Fruit fly (Drosophila melanogaster) whole organism, embryonic: ENCODE data around the gene CG13670.

Experiments used
- CG13775 ChIP-seq: fragments of 200-800 bp; sonication (Bioruptor generic); optimal IDR thresholded peaks from 3 replicates; lab custom pipeline; 2017; ENCODE audit warnings: missing biosample characterization, mild to moderate bottlenecking, missing genetic modification characterization
- CG13894 ChIP-seq: fragments of 200-800 bp; sonication (Bioruptor generic); optimal IDR thresholded peaks from 3 replicates; lab custom pipeline; 2018; ENCODE audit warnings: missing biosample characterization, mild to moderate bottlenecking, missing genetic modification characterization, moderate library complexity
- CG14050 ChIP-seq: fragments of 200-800 bp; sonication (Bioruptor generic); IDR thresholded peaks from 3 replicates; pipeline ENCODE4 v1.3.6; 2022; ENCODE audit warnings: missing biosample characterization, missing genetic modification characterization
- CG14441 ChIP-seq: fragments of 200-800 bp; sonication (Bioruptor generic); IDR thresholded peaks from 2 replicates; pipeline ENCODE4 v1.3.6; 2022; ENCODE audit warnings: missing biosample characterization, missing genetic modification characterization
- CG15479 ChIP-seq: fragments of 200-800 bp; sonication (Bioruptor generic); optimal IDR thresholded peaks from 3 replicates; lab custom pipeline; 2019; ENCODE audit warnings: missing biosample characterization, mild to moderate bottlenecking, missing genetic modification characterization, moderate library complexity
- CG16815 ChIP-seq: fragments of 200-800 bp; sonication (Bioruptor generic); optimal IDR thresholded peaks from 3 replicates; lab custom pipeline; 2017; ENCODE audit warnings: missing biosample characterization, mild to moderate bottlenecking, missing genetic modification characterization
- CG16863 ChIP-seq: fragments of 200-800 bp; sonication (Bioruptor generic); optimal IDR thresholded peaks from 3 replicates; lab custom pipeline; 2016; ENCODE audit warnings: missing biosample characterization, missing genetic modification characterization
- CG17359 ChIP-seq: fragments of 200-800 bp; sonication (Bioruptor generic); optimal IDR thresholded peaks from 3 replicates; lab custom pipeline; 2018; ENCODE audit warnings: missing biosample characterization, mild to moderate bottlenecking, missing genetic modification characterization, moderate library complexity
- CG2129 ChIP-seq: fragments of 200-800 bp; sonication (Bioruptor generic); IDR thresholded peaks from 2 replicates; pipeline ENCODE4 v1.3.6; 2022; ENCODE audit warnings: missing biosample characterization, missing genetic modification characterization; ENCODE audit not compliant: partially characterized antibody
- CG32767 ChIP-seq: fragments of 200-800 bp; sonication (Bioruptor generic); IDR thresholded peaks from 2 replicates; pipeline ENCODE4 v1.3.6; 2022; ENCODE audit warnings: missing biosample characterization, missing genetic modification characterization
- CG3838 ChIP-seq: fragments of 200-800 bp; sonication (Bioruptor generic); optimal IDR thresholded peaks from 3 replicates; lab custom pipeline; 2016; ENCODE audit warnings: missing biosample characterization, missing genetic modification characterization
- CG5180 ChIP-seq: fragments of 200-800 bp; sonication (Bioruptor generic); optimal IDR thresholded peaks from 3 replicates; lab custom pipeline; 2017; ENCODE audit warnings: missing biosample characterization, missing genetic modification characterization, mild to moderate bottlenecking, moderate library complexity, missing genetic modification reagents
- CG5953 ChIP-seq: fragments of 200-800 bp; sonication (Bioruptor generic); IDR thresholded peaks from 2 replicates; pipeline ENCODE4 v1.3.6; 2022; ENCODE audit warnings: missing biosample characterization, missing genetic modification characterization
- CG6765 ChIP-seq: fragments of 200-800 bp; sonication (Bioruptor generic); optimal IDR thresholded peaks from 3 replicates; lab custom pipeline; 2017; ENCODE audit warnings: missing biosample characterization, mild to moderate bottlenecking, missing genetic modification characterization
- CG6791 ChIP-seq: fragments of 200-800 bp; sonication (Bioruptor generic); IDR thresholded peaks from 3 replicates; pipeline ENCODE4 v1.3.6; 2022; ENCODE audit warnings: missing biosample characterization, missing genetic modification characterization; ENCODE audit not compliant: partially characterized antibody
- CG7745 ChIP-seq: fragments of 200-800 bp; sonication (Bioruptor generic); optimal IDR thresholded peaks from 2 replicates; lab custom pipeline; 2018; ENCODE audit warnings: missing biosample characterization, mild to moderate bottlenecking, missing genetic modification characterization, moderate library complexity
- CG7839 ChIP-seq: fragments of 200-800 bp; sonication (Bioruptor generic); optimal IDR thresholded peaks from 3 replicates; lab custom pipeline; 2018; ENCODE audit warnings: missing biosample characterization, mild to moderate bottlenecking, missing genetic modification characterization, moderate library complexity
- CG8089 ChIP-seq: fragments of 200-800 bp; sonication (Bioruptor generic); optimal IDR thresholded peaks from 3 replicates; lab custom pipeline; 2016; ENCODE audit warnings: missing biosample characterization, missing genetic modification characterization
- CG9876 ChIP-seq: fragments of 200-800 bp; sonication (Bioruptor generic); optimal IDR thresholded peaks from 2 replicates; lab custom pipeline; 2016; ENCODE audit warnings: missing biosample characterization, missing genetic modification characterization
- CkIIα-i1 ChIP-seq: fragments of 200-800 bp; sonication (Bioruptor generic); IDR thresholded peaks from 2 replicates; pipeline ENCODE4 v1.3.6; 2022; ENCODE audit warnings: missing biosample characterization, missing genetic modification characterization
- Dip2 ChIP-seq: fragments of 200-800 bp; sonication (Bioruptor generic); IDR thresholded peaks from 2 replicates; pipeline ENCODE4 v1.3.6; 2022; ENCODE audit warnings: missing biosample characterization, missing genetic modification characterization
- HLH54F ChIP-seq: fragments of 200-800 bp; sonication (Bioruptor generic); optimal IDR thresholded peaks from 3 replicates; lab custom pipeline; 2016; ENCODE audit warnings: missing biosample characterization, missing genetic modification characterization
- Lhr ChIP-seq: fragments of 200-800 bp; sonication (Bioruptor generic); optimal IDR thresholded peaks from 3 replicates; lab custom pipeline; 2017; ENCODE audit warnings: mild to moderate bottlenecking, missing biosample characterization, missing genetic modification reagents, missing genetic modification characterization
- Ravus ChIP-seq: fragments of 200-800 bp; sonication (Bioruptor generic); IDR thresholded peaks from 2 replicates; pipeline ENCODE4 v1.3.6; 2022; ENCODE audit warnings: missing biosample characterization, missing genetic modification characterization
- Sry-δ ChIP-seq: fragments of 200-800 bp; sonication (Bioruptor generic); optimal IDR thresholded peaks from 2 replicates; lab custom pipeline; 2016; ENCODE audit warnings: missing biosample characterization, missing genetic modification characterization
- TFAM ChIP-seq: fragments of 200-800 bp; sonication (Bioruptor generic); optimal IDR thresholded peaks from 2 replicates; lab custom pipeline; 2017; ENCODE audit warnings: missing biosample characterization, missing genetic modification characterization, inconsistent platforms
- Taf1 ChIP-seq: fragments of 200-800 bp; sonication (Bioruptor generic); IDR thresholded peaks from 2 replicates; pipeline ENCODE4 v1.3.6; 2022; ENCODE audit warnings: missing biosample characterization, missing genetic modification characterization
- ab ChIP-seq: fragments of 200-800 bp; sonication (Bioruptor generic); optimal IDR thresholded peaks from 2 replicates; lab custom pipeline; 2016; ENCODE audit warnings: missing biosample characterization, missing genetic modification characterization
- ase ChIP-seq: fragments of 200-800 bp; sonication (Bioruptor generic); IDR thresholded peaks from 3 replicates; pipeline ENCODE4 v1.3.6; 2022; ENCODE audit warnings: missing biosample characterization, missing genetic modification characterization
- bsh ChIP-seq, 2 experiments: fragments of 200-800 bp; sonication (Bioruptor generic); optimal IDR thresholded peaks; 2 replicates each; lab custom pipeline; 2017 to 2018; ENCODE audit warnings: mild to moderate bottlenecking in 2 of 2, missing biosample characterization in 2 of 2, missing genetic modification characterization in 2 of 2, moderate library complexity in 1 of 2
- cato ChIP-seq: fragments of 200-800 bp; sonication (Bioruptor generic); optimal IDR thresholded peaks from 2 replicates; lab custom pipeline; 2016; ENCODE audit warnings: missing biosample characterization, missing genetic modification characterization, borderline replicate concordance
- chif ChIP-seq, 2 experiments: fragments of 200-800 bp; sonication (Bioruptor generic); optimal IDR thresholded peaks; 3 replicates each; lab custom pipeline; 2016; ENCODE audit warnings: missing biosample characterization in 2 of 2, missing genetic modification characterization in 2 of 2
- ci ChIP-seq: fragments of 200-800 bp; sonication (Bioruptor generic); IDR thresholded peaks from 3 replicates; pipeline ENCODE4 v1.3.6; 2022; ENCODE audit warnings: missing biosample characterization, missing genetic modification characterization
- da ChIP-seq: fragments of 200-800 bp; sonication (Bioruptor generic); optimal IDR thresholded peaks from 2 replicates; lab custom pipeline; 2016; ENCODE audit warnings: missing biosample characterization, missing genetic modification characterization
- dan ChIP-seq: fragments of 200-800 bp; sonication (Bioruptor generic); IDR thresholded peaks from 2 replicates; pipeline ENCODE4 v1.3.6; 2022; ENCODE audit warnings: missing biosample characterization, missing genetic modification characterization
- dysf ChIP-seq: fragments of 200-800 bp; sonication (Bioruptor generic); IDR thresholded peaks from 3 replicates; pipeline ENCODE4 v1.3.6; 2022; ENCODE audit warnings: missing biosample characterization, missing genetic modification characterization
- ewg ChIP-seq: fragments of 200-800 bp; sonication (Bioruptor generic); optimal IDR thresholded peaks from 3 replicates; lab custom pipeline; 2017; ENCODE audit warnings: mild to moderate bottlenecking, missing biosample characterization, missing genetic modification reagents, missing genetic modification characterization
- hb ChIP-seq: fragments of 200-800 bp; sonication (Bioruptor generic); IDR thresholded peaks from 3 replicates; pipeline ENCODE4 v1.3.6; 2022; ENCODE audit warnings: missing biosample characterization, missing genetic modification characterization; ENCODE audit not compliant: partially characterized antibody
- knrl ChIP-seq: fragments of 200-800 bp; sonication (Bioruptor generic); IDR thresholded peaks from 3 replicates; pipeline ENCODE4 v1.3.6; 2022; ENCODE audit warnings: missing biosample characterization, missing genetic modification characterization; ENCODE audit not compliant: partially characterized antibody
- lab ChIP-seq: fragments of 200-800 bp; sonication (Bioruptor generic); optimal IDR thresholded peaks from 3 replicates; lab custom pipeline; 2017; ENCODE audit warnings: missing biosample characterization, missing genetic modification characterization, mild to moderate bottlenecking, moderate library complexity, missing genetic modification reagents
- lola ChIP-seq, 3 experiments: fragments of >200 bp in 2 of 3; fragments of 200-800 bp in 1 of 3; sonication (Bioruptor generic) in 1 of 3; optimal IDR thresholded peaks; 2 replicates each; lab custom pipeline; 2017 to 2019; ENCODE audit warnings: missing biosample characterization in 3 of 3, missing genetic modification characterization in 3 of 3, mild to moderate bottlenecking in 1 of 3, moderate library complexity in 1 of 3
- prd ChIP-seq, 3 experiments: fragments of >200 bp in 2 of 3; fragments of 200-800 bp in 1 of 3; sonication (Bioruptor generic) in 1 of 3; optimal IDR thresholded peaks in 2 of 3; IDR thresholded peaks in 1 of 3; 2 replicates in 2 of 3; 3 replicates in 1 of 3; pipeline versions ENCODE4 v1.3.6 to Lab custom; 2017 to 2022; ENCODE audit warnings: missing biosample characterization in 1 of 3, missing genetic modification characterization in 1 of 3
- rib ChIP-seq: fragments of 200-800 bp; sonication (Bioruptor generic); IDR thresholded peaks from 2 replicates; pipeline ENCODE4 v1.3.6; 2022; ENCODE audit warnings: missing biosample characterization, missing genetic modification characterization
- tin ChIP-seq: fragments of 200-800 bp; sonication (Bioruptor generic); optimal IDR thresholded peaks from 3 replicates; lab custom pipeline; 2016; ENCODE audit warnings: missing biosample characterization, missing genetic modification characterization
- toy ChIP-seq: fragments of 200-800 bp; sonication (Bioruptor generic); IDR thresholded peaks from 2 replicates; pipeline ENCODE4 v1.3.6; 2022; ENCODE audit warnings: missing biosample characterization, missing genetic modification characterization
- vnd ChIP-seq: fragments of 200-800 bp; sonication (Bioruptor generic); IDR thresholded peaks from 3 replicates; pipeline ENCODE4 v1.3.6; 2022; ENCODE audit warnings: missing biosample characterization, missing genetic modification characterization; ENCODE audit not compliant: partially characterized antibody

CG13670 gene

DNA sequence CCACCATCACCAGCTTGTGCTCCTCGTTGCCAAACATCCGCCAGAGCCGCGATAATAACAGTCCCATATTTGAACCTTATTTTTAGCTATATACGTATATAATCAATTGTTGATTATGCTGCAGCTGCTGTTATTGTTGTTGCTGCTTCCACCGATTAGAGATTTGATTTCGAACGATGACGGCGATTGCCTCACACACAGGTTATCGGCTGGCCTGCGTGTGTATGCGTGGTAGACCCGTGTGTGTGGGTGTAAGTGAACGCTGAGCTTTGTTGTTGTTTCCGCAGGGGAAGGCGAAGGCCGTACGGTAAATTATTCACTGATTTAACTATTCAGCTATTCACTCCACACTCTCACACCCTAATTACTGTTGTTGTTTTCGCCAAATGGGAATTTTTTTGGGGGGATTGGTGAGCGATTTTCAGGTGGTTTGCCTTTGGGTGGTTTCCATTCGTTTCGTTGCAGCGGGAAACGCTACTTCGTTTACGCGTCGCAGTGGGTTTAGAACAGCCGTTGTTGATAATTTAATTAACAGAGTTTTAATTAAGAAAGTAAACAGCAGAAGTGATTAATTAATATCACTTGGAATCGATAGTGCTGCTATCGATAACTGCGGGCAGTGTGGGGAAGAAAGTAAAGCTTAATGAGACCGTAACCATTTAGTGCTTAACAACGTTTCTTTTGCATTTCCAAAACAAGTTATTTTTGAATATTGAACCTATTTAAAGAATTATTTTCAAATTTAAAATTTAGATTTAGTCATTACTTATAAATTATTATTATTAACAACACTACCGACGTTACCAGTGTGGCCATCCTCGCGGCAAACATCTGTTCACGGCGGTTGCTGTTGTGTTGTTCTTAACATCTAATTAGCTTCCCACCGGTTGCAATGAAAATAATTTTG, 21.1 kb upstream of the CG13670 start, which contains the start of the genes Arl5 and CG13671 (continued):
- TF ChIP-seq CG2129 (GFP tag; lab: Robert Waterston, UW) (peak; percentile 52), CG16815 (GFP tag; lab: Kevin White, UChicago) (peak; percentile 56), hb (GFP tag; lab: Robert Waterston, UW) (peak; percentile 77; the same call in 2 of the 3 replicates), CG14050 (GFP tag; lab: Robert Waterston, UW) (peak; percentile 67; the same call in 2 of the 3 replicates), Sry-δ (peak; percentile 68), CG14441 (GFP tag; lab: Robert Waterston, UW) (peak; percentile 74), da (GFP tag; lab: Kevin White, UChicago) (no peak), CG17359 (tag; lab: Kevin White, UChicago) (peak; percentile 77), CkIIα-i1 (GFP tag; lab: Robert Waterston, UW) (no peak), CG6791 (GFP tag; lab: Robert Waterston, UW) (peak; percentile 73), lab (GFP tag; lab: Kevin White, UChicago) (peak; percentile 82), dan (GFP tag; lab: Robert Waterston, UW) (peak; percentile 12; the same call in 1 of the 2 replicates), CG7839 (tag; lab: Kevin White, UChicago) (peak; percentile 60), CG5180 (GFP tag; lab: Kevin White, UChicago) (no peak), CG16863 (GFP tag; lab: Kevin White, UChicago) (peak; percentile 54), tin (peak; percentile 85), vnd (peak; percentile 78), CG15479 (GFP tag; lab: Kevin White, UChicago) (no peak), Ravus (GFP tag; lab: Robert Waterston, UW) (peak; percentile 24), CG13775 (GFP tag; lab: Kevin White, UChicago) (peak; percentile 81), chif (GFP tag; optimal IDR thresholded peaks at IDR 0.05; lab: Kevin White, UChicago) (peak; percentile 60), CG8089 (GFP tag; lab: Kevin White, UChicago) (peak; percentile 24), toy (no peak), cato (GFP tag; lab: Kevin White, UChicago) (peak; percentile 74), CG9876 (GFP tag; lab: Kevin White, UChicago) (peak; percentile 1), CG13894 (no peak), CG3838 (no peak), knrl (GFP tag; lab: Robert Waterston, UW) (peak; percentile 80), TFAM (GFP tag; lab: Kevin White, UChicago) (no peak), Lhr (GFP tag; lab: Kevin White, UChicago) (peak; percentile 58), HLH54F (GFP tag; lab: Kevin White, UChicago) (peak; percentile 56), bsh (GFP tag; optimal IDR thresholded peaks at IDR 0.05; lab: Kevin White, UChicago) (peak in 1 of 2 experiments; percentile 83), ci (GFP tag; lab: Robert Waterston, UW) (peak; percentile 84), CG7745 (peak; percentile 99), CG32767 (GFP tag; lab: Robert Waterston, UW) (peak; percentile 40; the same call in 1 of the 2 replicates), rib (GFP tag; lab: Robert Waterston, UW) (peak; percentile 34; the same call in 1 of the 2 replicates), ewg (GFP tag; lab: Kevin White, UChicago) (peak; percentile 49), dysf (GFP tag; lab: Robert Waterston, UW) (peak; percentile 74), prd (optimal IDR thresholded peaks at IDR 0.05; lab: Kevin White, UChicago) (no peak), prd (GFP tag; IDR thresholded peaks at IDR 0.05; lab: Robert Waterston, UW) (peak; percentile 91), CG5953 (GFP tag; lab: Robert Waterston, UW) (no peak), CG6765 (GFP tag; lab: Kevin White, UChicago) (no peak), ab (GFP tag; lab: Kevin White, UChicago) (peak; percentile 6), ase (peak; percentile 75), Dip2 (GFP tag; lab: Robert Waterston, UW) (no peak), lola (GFP tag; optimal IDR thresholded peaks at IDR 0.05; lab: Kevin White, UChicago) (peak in 2 of 3 experiments; percentile 16 to 60), Taf1 (peak; percentile 68)
